Fruit fly (Drosophila melanogaster): Measurements from ENCODE around the gene SdhBL.

DNA sequence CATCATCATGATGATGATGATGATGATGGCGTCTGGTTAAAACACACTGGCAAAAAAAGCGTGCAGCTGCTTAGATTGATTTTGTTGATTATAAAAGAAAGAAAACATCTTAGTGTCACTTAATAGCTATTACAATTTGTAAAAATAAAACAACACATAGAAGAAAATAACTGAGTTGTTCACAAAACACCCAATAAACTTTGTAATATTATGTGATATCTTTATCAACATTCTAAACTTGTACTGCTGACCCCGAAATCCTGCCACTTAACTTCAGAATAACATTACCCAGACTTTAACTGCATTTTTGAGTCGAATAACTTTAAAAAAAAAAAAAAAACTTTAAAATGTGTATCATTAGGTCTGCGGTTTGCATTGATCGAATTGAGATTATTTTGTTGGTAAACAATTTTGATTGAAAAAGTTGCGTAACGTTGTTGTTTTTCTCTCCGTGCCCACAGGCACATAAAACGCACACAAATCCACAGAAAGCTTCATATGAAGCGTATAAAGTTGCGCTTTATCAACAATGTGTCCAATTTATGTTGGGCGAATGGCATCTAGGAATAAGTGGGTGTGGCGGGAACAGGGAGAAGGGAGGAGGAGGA is 25.3 kb downstream of the SdhBL start:
- no peak for TF ChIP-seq CG32264 (GFP tag; optimal IDR thresholded peaks at IDR 0.05)
- no peak for TF ChIP-seq CG9705 (GFP tag; optimal IDR thresholded peaks at IDR 0.05)
- TF ChIP-seq Vsx2 (GFP tag; optimal IDR thresholded peaks at IDR 0.05; ENCODE audit: partially characterized antibody) = no peak
- TF ChIP-seq woc (GFP tag; optimal IDR thresholded peaks at IDR 0.05) = no peak
- no peak for TF ChIP-seq OdsH (GFP tag; optimal IDR thresholded peaks at IDR 0.05)
- peak in 1 of 2 experiments; percentile 1 for TF ChIP-seq foxo (GFP tag; optimal IDR thresholded peaks at IDR 0.05)
- TF ChIP-seq lola (GFP tag; optimal IDR thresholded peaks at IDR 0.05) = no peak
- TF ChIP-seq psq (GFP tag; optimal IDR thresholded peaks at IDR 0.05) = no peak
- TF ChIP-seq HLH106 (tag; optimal IDR thresholded peaks at IDR 0.05) = no peak
- TF ChIP-seq ey (GFP tag; optimal IDR thresholded peaks at IDR 0.05) = no peak
- no peak for TF ChIP-seq Jra (GFP tag; optimal IDR thresholded peaks at IDR 0.05)
- no peak for TF ChIP-seq N (GFP tag; optimal IDR thresholded peaks at IDR 0.05)
- no peak for TF ChIP-seq Dif (GFP tag; optimal IDR thresholded peaks at IDR 0.05; ENCODE audit: partially characterized antibody)
- no peak for TF ChIP-seq CrebA (GFP tag; optimal IDR thresholded peaks at IDR 0.05; ENCODE audit: borderline replicate concordance)
